Fruit fly (Drosophila melanogaster) S2 (cell line): ENCODE data around the gene CG13857.

Source experiments
- CG8478 ChIP-seq: fragments of >200 bp; optimal IDR thresholded peaks from 2 replicates; lab custom pipeline; 2018
- CTCF ChIP-seq, 2 experiments: fragments of >200 bp; optimal IDR thresholded peaks; 2 replicates each; lab custom pipeline; 2018

Gene CG13857

DNA sequence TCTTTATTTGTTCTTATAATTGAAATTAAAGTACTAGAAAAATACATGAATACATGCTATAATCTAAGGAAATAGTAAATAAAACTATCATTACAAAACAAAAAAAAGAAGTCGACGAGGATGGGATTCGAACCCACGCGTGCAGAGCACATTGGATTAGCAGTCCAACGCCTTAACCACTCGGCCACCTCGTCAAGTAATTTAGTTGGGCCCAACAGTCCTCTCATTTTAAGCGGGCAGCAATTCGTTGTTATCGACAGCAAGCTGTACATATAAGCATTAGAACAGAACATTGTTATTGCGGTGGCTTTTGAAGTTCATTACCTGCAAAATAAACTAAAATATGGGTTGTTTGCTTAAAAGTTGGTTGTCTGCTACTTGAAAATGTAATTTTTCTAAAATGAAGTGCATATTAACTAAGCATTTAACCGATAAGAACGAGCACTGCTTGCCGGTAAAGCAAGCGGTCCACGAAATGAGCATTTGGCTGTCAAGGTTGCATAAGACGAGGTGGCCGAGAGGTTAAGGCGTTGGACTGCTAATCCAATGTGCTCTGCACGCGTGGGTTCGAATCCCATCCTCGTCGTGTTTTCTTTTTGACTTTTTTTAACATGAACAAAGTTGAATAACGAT is 3.3 kb upstream of the CG13857 start:
- TF ChIP-seq CG8478 = no peak
- TF ChIP-seq CTCF (optimal IDR thresholded peaks at IDR 0.05; lab: Kevin White, UChicago) = no peak

DNA sequence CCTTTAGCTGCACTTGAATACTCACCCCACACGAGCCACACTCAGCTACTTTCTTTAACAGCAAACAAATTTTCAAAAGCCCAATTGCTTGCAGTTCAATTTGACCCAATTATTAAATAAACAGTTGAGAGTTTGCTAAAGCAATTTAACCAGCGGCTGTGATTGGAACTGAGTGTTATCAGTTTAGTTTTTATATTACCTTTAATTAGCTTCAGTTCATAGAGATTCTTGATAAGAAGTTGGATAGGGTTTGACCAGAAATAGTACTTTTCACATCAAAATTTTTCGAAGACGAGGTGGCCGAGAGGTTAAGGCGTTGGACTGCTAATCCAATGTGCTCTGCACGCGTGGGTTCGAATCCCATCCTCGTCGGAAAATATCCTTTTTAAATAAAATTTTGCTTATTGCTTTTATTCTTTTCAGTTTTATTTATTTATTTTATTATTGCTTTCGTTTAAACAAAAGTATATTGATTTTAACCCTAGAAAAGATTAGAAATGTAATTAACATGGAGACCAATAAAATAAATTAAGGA is 2.4 kb upstream of the CG13857 start:
- no peak for TF ChIP-seq CG8478
- TF ChIP-seq CTCF (optimal IDR thresholded peaks at IDR 0.05; lab: Kevin White, UChicago) = no peak

DNA sequence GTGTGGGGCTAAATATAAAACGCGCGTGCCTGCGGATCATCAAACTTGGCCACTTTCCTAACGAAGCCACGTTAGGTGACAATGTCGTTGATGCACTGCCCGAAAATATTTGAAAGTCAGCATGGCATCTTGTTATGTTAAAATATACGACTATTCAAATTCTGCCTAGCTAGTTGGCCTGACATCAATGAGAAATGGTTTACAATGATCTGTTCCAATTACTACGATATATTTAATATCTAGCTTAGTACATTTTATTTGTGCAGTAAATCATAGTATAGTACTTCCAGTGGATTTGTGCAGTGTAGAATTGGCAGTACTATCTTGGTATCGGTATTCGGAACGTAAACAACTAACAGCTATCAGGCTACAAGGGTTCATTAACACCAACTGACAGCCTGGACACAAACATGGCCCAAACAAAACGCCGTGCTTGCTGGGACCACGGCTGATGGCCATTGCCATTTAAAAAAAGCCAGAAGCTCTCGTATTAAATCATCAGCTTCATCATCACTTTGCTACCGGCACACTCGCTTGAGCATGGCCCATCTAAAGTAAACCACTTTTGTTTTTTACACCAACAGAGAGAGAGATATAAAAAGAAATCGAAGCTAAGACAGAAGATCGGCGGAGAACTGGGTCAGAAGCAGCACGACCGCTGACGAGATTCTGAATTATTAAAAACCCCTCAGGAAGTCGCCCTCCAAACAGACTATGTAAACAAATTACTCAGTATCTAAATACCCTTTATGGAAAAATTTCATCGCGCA is 1.7 kb upstream of the CG13857 start:
- no peak for TF ChIP-seq CG8478
- TF ChIP-seq CTCF (optimal IDR thresholded peaks at IDR 0.05; lab: Kevin White, UChicago) = no peak

DNA sequence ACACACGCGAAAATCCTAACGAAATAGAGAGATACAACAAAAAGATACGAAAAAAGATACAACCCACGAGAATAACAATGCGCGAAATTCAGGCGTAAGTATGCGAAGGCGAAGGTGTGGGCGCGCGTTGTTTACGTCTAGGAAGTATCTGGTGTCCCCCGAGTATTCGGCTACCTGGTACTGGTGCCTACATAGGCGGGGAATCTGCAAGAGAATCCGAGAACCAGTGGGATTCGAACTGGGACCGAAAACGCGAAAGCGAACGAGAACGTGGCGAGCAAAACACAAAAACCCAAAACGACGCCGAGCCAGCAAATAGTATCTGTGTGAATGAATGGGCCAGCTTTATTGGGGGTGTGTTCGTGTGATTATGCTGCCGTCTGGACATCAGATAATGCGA is 3.8 kb downstream of the CG13857 start:
- TF ChIP-seq CG8478 (no peak), CTCF (optimal IDR thresholded peaks at IDR 0.05; lab: Kevin White, UChicago) (no peak)

DNA sequence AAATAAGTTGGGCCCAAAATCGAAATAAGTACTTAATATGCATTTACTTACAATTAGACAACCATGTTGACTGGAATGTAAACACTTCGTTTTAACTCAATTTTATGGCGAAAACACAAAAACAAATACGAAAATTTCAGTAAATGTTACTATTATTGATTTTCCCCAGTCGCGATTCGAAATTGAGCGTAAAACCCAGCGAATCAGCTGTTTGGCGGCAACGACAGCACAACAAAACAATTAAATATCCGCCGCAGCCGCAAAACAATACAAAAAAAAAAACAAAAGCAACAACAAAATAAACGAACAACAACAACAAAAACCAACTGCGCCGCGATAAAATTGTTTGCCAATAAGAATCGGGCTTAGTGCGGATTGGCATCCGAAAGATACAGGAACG is 4.3 kb downstream of the CG13857 start, which contains the start of the genes CAH8 and CG7059:
TSS of gene CAH8 (minus strand) at position 101 of the 400 bp plus-strand sequence.
TSS of gene CG7059 (plus strand) at position 167 of the 400 bp plus-strand sequence.
- TF ChIP-seq CTCF (optimal IDR thresholded peaks at IDR 0.05; lab: Kevin White, UChicago) (no peak), CG8478 (no peak)

DNA sequence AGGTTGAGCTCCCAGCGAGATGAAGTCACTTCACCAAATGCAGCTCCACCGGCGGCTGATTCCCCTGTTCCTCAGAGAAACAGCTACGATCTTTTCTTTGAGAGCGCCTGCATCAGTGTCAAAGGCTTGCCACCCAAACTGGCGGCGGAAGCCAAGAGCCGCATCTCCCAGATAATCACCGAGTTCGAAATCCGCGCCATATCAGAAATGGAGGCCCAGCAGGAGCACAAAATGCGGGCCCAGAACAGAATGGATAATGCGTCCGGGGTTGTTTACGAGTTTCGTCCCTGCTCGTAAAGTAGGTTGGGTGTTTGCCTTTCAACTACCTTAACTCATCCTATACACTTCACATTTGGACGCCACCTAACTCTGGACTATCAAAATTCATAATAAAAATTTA is 12.2 kb downstream of the CG13857 start, which contains the start of gene Gpdh3:
TSS of gene Gpdh3 (plus strand) at position 301 of the 400 bp plus-strand sequence.
- TF ChIP-seq CTCF (optimal IDR thresholded peaks at IDR 0.05; lab: Kevin White, UChicago) (no peak), CG8478 (no peak)

DNA sequence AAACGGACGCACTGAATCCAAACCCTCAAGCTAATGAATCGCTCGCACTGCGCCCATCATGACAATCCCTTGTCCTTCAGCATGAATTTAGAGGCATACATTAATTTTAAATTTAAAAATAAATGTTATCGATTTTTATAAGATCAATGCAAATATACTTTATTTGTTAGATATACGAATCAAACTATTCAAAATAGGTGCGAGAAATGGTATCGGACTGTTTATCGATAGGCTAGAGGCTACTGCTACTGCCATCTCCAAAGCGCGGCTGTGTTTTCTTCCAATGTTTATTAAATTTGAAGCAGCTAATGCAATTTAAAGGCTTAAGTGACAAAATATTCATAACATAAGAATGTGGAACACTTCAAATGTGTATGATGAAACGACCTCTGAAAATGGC is 12.8 kb downstream of the CG13857 start, which contains the start of gene CG43342:
TSS of gene CG43342 (plus strand) at position 264 of the 400 bp plus-strand sequence.
- no peak for TF ChIP-seq CTCF (optimal IDR thresholded peaks at IDR 0.05; lab: Kevin White, UChicago)
- no peak for TF ChIP-seq CG8478

DNA sequence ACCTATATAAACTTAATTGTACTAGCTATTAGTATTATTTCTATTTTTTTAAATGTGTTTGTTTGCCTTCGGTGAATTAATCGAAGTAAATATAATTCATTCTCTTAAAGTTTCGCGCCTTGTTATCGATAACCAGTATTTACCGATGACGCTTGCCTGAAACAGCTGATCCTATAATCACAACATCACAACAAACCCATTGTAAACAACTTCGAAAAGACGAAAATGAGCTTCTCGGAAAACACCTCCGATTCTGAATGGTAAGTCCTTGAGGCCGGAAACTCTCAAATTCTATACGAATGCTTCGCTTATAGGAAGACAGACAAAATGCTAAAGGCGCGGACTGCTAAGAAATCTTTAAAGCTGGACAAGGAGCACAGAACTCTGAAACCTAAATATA is 14.0 kb downstream of the CG13857 start, which contains the start of gene CG34149:
TSS of gene CG34149 (plus strand) at position 187 of the 400 bp plus-strand sequence.
- TF ChIP-seq CTCF (optimal IDR thresholded peaks at IDR 0.05; lab: Kevin White, UChicago) = no peak
- TF ChIP-seq CG8478 = no peak

DNA sequence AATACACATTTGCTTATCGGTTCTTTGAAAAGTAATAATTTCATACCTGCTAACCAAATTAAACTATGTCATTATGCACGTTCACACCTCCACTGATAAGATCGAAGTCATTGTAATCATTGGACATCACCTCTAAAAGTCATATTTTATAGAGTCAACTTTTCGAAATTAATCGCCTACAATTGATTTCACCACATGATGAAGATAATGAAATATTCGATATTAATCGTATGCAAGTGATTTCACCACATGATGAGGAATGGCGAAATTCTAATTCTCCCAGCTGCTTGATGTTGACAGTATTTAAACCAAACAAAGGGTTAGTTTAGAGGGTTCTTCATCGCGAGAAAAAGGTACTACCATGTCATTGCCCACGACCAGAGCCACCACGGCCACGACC is 18.2 kb downstream of the CG13857 start, which contains the start of gene CG18596:
TSS of gene CG18596 (plus strand) at position 250 of the 400 bp plus-strand sequence.
- no peak for TF ChIP-seq CTCF (optimal IDR thresholded peaks at IDR 0.05; lab: Kevin White, UChicago)
- TF ChIP-seq CG8478 = no peak

DNA sequence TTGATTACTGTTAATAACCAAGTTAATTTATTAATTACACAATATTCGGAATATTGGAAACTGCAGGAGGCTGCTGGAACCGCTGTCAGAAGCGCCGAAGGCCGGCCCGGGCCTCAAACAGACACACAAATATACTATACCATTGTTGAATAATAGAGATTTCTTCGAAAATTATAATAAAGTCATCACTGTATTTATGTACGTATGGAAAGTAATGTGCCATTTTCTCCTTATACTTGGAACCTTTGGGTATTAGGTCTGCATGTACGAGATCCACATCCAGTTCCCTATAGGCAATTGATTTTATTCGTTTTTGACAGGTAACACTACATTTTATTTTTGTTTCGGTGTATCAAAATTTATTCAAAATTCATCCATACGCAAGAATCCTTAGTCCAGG is 21.4 kb downstream of the CG13857 start, which contains the start of gene CG7069:
TSS of gene CG7069 (plus strand) at position 301 of the 400 bp plus-strand sequence.
- no peak for TF ChIP-seq CG8478
- no peak for TF ChIP-seq CTCF (optimal IDR thresholded peaks at IDR 0.05; lab: Kevin White, UChicago)

DNA sequence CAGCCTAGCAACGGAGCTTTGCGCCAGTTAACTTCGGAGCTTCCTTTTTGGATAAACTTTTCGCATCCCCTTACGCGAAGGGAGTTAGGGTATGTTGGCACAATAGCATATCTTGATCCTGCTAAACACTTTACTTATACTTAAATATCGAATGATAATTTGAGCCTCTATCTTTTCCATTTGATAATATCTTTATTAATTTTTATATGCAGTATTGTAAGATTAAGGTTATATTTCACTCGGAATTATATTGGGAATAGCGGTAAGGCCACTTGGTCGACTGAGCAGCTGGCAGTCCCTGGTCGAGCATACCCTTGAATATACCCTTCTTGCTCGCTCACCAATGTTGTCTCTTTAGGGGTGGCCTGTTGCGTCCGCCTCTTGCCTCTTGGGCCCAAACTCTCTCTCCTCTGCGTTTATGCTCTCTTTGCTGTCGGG is 25.1 kb downstream of the CG13857 start:
- TF ChIP-seq CG8478 (no peak), CTCF (optimal IDR thresholded peaks at IDR 0.05; lab: Kevin White, UChicago) (no peak)

DNA sequence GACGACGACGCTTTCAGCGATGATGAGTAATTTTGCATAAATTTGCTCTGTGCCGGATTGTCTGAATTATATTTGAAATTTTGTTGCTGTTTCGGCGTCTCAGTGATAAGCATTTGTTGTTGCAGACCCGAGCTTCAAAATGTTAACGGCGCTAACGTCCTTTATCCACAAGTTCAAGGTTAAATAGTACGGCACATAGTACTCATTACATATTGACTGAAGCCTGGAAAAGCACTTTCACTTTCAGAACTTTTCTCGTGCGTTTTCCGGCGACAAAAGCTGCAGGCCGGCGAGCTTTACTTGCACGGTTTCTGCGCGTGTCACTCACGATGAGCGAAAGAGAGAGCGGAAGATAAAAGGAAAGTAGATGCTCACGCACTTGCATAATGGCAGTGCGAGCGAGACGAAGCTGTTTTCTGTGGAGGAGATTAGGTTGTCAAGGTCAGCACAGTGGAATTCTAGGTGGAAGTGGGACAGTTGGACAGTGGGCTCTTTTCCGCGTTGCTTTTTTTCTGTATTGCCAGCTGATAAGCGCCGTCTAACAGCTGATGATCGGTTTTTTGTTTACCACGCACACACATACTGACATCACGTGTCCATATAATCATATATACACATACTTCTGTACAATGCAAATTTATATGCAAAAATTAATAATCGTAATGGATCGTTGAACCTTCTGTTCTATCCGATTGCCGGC is 25.7 kb downstream of the CG13857 start:
- TF ChIP-seq CG8478 (no peak), CTCF (optimal IDR thresholded peaks at IDR 0.05; lab: Kevin White, UChicago) (no peak)

DNA sequence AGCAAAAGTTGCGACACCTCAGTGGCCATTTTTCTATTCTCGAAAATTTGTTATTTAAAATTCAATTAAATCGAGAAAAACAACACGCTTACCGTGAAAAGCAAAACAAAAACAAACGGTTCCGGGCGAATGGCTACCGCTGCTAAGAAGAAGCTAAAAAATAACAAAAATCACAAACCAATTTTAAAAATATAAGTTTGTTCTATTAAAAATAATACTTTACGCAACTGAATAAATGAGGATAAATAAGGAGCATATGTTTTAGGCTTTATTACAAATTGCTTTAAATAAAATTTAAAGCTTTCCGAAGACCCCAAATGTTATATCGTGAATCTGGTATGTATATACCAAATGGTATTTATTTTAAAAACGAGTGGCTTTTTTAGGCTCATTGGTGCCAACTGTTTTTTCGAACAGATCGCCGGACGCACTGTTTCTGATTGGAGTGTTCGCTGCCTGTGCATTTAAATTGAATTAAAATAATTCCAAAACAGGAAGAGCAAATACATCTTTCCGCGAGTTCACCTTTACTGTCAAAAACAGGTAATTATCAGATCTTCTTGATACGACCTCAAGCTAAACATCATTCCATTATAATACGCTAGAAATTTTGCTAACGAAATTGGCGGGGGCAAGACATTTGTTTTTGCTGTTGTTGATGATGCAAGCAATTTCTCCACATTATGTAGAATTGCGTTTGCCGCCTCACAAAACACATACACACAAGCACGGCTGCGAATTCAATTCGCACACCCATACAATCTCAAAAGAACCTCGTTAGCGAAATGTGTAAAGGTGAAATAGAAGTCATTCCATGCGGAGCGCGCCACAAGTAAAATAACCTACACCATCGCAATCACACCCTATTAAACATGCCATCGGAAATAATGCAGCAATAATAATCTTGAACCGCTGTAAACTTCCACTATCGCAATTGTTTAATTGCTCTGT is 26.5 kb downstream of the CG13857 start, which contains the start of the genes Polr3F and PyK:
TSS of gene Polr3F (minus strand) at position 248 of the 951 bp plus-strand sequence.
TSS of gene PyK (plus strand) at position 411 of the 951 bp plus-strand sequence.
- TF ChIP-seq CG8478 (no peak), CTCF (optimal IDR thresholded peaks at IDR 0.05; lab: Kevin White, UChicago) (no peak)
